Fruit fly (Drosophila melanogaster) whole organism, prepupa: Measurements from ENCODE around the gene CG7992.

Experiments used
- Ets96B ChIP-seq: fragments of 200-800 bp; optimal IDR thresholded peaks from 2 replicates; lab custom pipeline; 2019; ENCODE audit warnings: missing biosample characterization, mild to moderate bottlenecking, missing genetic modification characterization, moderate library complexity
- esn ChIP-seq: fragments of 200-800 bp; sonication (Bioruptor generic); optimal IDR thresholded peaks from 2 replicates; lab custom pipeline; 2016; ENCODE audit warnings: missing biosample characterization, mild to moderate bottlenecking, missing genetic modification characterization, moderate library complexity
- fkh ChIP-seq: fragments of 200-800 bp; sonication (Bioruptor generic); optimal IDR thresholded peaks from 3 replicates; lab custom pipeline; 2017; ENCODE audit warnings: missing biosample characterization, mild to moderate bottlenecking, missing genetic modification characterization, moderate library complexity
- spab ChIP-seq: fragments of 200-800 bp; sonication (Bioruptor generic); optimal IDR thresholded peaks from 2 replicates; lab custom pipeline; 2017; ENCODE audit warnings: missing biosample characterization, mild to moderate bottlenecking, missing genetic modification characterization, missing genetic modification reagents

DNA sequence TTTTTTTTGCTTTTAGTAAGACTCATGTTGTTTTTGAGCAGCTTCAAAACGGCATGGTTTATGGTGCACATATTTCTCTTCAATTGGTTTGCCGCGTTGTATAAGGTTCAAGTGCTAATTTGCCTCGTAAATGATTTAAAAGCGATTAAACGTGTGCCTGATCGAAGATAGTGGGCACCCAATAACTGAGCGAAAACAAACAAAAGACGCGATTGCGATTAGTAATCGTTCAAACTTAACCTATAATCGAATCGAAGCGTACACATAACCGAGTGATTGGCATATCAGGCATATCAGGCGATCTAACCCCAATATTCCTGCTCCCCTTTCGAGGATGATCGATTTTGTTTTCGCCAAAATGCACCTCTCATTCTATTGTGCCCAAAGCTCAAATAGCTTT, 47.0 kb upstream of the CG7992 start:
- TF ChIP-seq fkh (GFP tag; lab: Kevin White, UChicago) (no peak), spab (GFP tag; lab: Kevin White, UChicago) (no peak), esn (GFP tag; lab: Kevin White, UChicago) (no peak), Ets96B (tag; lab: Kevin White, UChicago) (no peak)
